Worm (Caenorhabditis elegans) whole organism, L3 larva: ENCODE results near the gene F56D6.19.

Experiments
- elt-2 ChIP-seq: sonication (generic microtip); optimal IDR thresholded peaks from 2 replicates; lab custom pipeline; 2016; ENCODE audit warnings: missing genetic modification reagents, mild to moderate bottlenecking, missing genetic modification characterization, missing compliant biosample characterization
- lin-15B ChIP-seq: fragments of 150-350 bp; optimal IDR thresholded peaks from 2 replicates; lab custom pipeline; 2014; ENCODE audit warnings: missing biosample characterization, missing genetic modification characterization

The F56D6.19 gene

ce11 chrIV:3963498-3963897 is 48.9 kb downstream of the F56D6.19 start:
- TF ChIP-seq lin-15B (no peak), elt-2 (tag; lab: Kevin White, UChicago) (peak; percentile 72)
